Worm (Caenorhabditis elegans): Measurements from ENCODE around the gene dli-1.

DNA sequence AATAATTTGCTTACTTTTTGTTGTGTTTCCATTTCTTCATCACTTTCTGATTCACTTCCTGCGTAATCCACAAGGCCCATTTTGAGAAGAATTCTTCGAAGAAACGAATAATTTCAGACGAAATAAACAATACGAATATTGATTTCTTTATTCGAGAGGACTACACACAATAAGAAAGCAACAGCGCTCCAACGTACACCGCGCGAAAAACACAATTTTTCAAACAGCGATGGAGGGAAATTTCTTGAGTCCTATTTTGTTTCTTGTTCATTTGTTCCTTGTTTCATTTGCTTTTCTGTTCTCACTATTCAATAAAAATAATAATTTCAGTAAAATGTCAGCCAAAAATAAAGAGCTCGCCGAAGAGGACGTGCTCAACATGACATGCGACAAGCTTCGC is 4.9 kb downstream of the dli-1 start, which contains the start of the genes prcc-1 and C39E9.12:
- TF ChIP-seq efl-1 (GFP tag; optimal IDR thresholded peaks at IDR 0.05) (peak; percentile 98), madf-6 (GFP tag; IDR thresholded peaks at IDR 0.05) (peak; percentile 95), nfya-1 (tag; optimal IDR thresholded peaks at IDR 0.05; ENCODE audit: borderline replicate concordance, insufficient read depth) (no peak), mes-4 (tag; optimal IDR thresholded peaks at IDR 0.05) (no peak), B0336.3 (GFP tag; IDR thresholded peaks at IDR 0.05) (0 out of 2 replicates have a peak, but pooled peaks have one; percentile 21), madf-8 (GFP tag; conservative IDR thresholded peaks at IDR 0.05) (peak; percentile 84), F23B12.7 (tag; optimal IDR thresholded peaks at IDR 0.05; ENCODE audit: insufficient read depth) (peak; percentile 61)

All from whole organism, young adult.